Worm (Caenorhabditis elegans) whole organism, mixed stage, embryonic: ENCODE measurements around the gene apb-1.

Experiments used
- nhr-237 ChIP-seq: fragments of 150-350 bp; optimal IDR thresholded peaks from 2 replicates; lab custom pipeline; 2014; ENCODE audit warnings: missing biosample characterization, missing genetic modification characterization
- nhr-76 ChIP-seq: sonication (generic microtip); optimal IDR thresholded peaks from 2 replicates; lab custom pipeline; 2017; ENCODE audit warnings: missing biosample characterization, missing genetic modification characterization
- snpc-4 ChIP-seq: fragments of 150-350 bp; optimal IDR thresholded peaks from 2 replicates; lab custom pipeline; 2014; ENCODE audit warnings: missing biosample characterization, missing genetic modification characterization

- TF ChIP-seq snpc-4 (no peak), nhr-237 (no peak), nhr-76 (tag; lab: Kevin White, UChicago) (no peak)
Observed at ce11 chrIII:2575635-2576164, 21.1 kb downstream of the apb-1 start, which contains the start of gene Y54F10AR.1.
